Worm (Caenorhabditis elegans) whole organism, mixed stage, embryonic: ENCODE data around the gene F26F12.5.

ENCODE experiments used
- M03D4.4 ChIP-seq: sonication (generic microtip); optimal IDR thresholded peaks from 2 replicates; lab custom pipeline; 2017; ENCODE audit warnings: mild to moderate bottlenecking, missing genetic modification characterization, missing compliant biosample characterization
- blmp-1 ChIP-seq: fragments of 150-350 bp; optimal IDR thresholded peaks from 2 replicates; lab custom pipeline; 2014; ENCODE audit warnings: missing biosample characterization, missing genetic modification characterization
- ceh-39 ChIP-seq: fragments of 150-350 bp; optimal IDR thresholded peaks from 2 replicates; lab custom pipeline; 2014; ENCODE audit warnings: missing biosample characterization, missing genetic modification characterization
- ceh-83 ChIP-seq: fragments of 200-800 bp; sonication (Bioruptor generic); optimal IDR thresholded peaks from 2 replicates; lab custom pipeline; 2018; ENCODE audit warnings: mild to moderate bottlenecking, missing genetic modification characterization, missing compliant biosample characterization
- cnd-1 ChIP-seq: fragments of 200-800 bp; sonication (Bioruptor generic); optimal IDR thresholded peaks from 2 replicates; lab custom pipeline; 2018; ENCODE audit warnings: mild to moderate bottlenecking, missing genetic modification characterization, missing compliant biosample characterization
- drap-1 ChIP-seq: fragments of 200-800 bp; sonication (Bioruptor generic); optimal IDR thresholded peaks from 3 replicates; lab custom pipeline; 2018; ENCODE audit warnings: mild to moderate bottlenecking, missing genetic modification characterization, missing compliant biosample characterization
- elt-3 ChIP-seq: fragments of 150-350 bp; optimal IDR thresholded peaks from 2 replicates; lab custom pipeline; 2014; ENCODE audit warnings: missing biosample characterization, missing genetic modification characterization
- ham-2 ChIP-seq: fragments of 200-800 bp; sonication (Bioruptor generic); optimal IDR thresholded peaks from 2 replicates; lab custom pipeline; 2018; ENCODE audit warnings: mild to moderate bottlenecking, missing genetic modification characterization, missing compliant biosample characterization
- hlh-1 ChIP-seq: fragments of 150-350 bp; optimal IDR thresholded peaks from 2 replicates; lab custom pipeline; 2014; ENCODE audit warnings: missing biosample characterization, missing genetic modification reagents, missing genetic modification characterization
- lin-32 ChIP-seq: fragments of 200-800 bp; sonication (Bioruptor generic); optimal IDR thresholded peaks from 2 replicates; lab custom pipeline; 2018; ENCODE audit warnings: mild to moderate bottlenecking, missing genetic modification characterization, missing compliant biosample characterization
- lsy-2 ChIP-seq: fragments of 150-350 bp; optimal IDR thresholded peaks from 2 replicates; lab custom pipeline; 2014; ENCODE audit warnings: missing biosample characterization, missing genetic modification characterization
- mab-5 ChIP-seq: fragments of 150-350 bp; optimal IDR thresholded peaks from 2 replicates; lab custom pipeline; 2014; ENCODE audit warnings: missing biosample characterization, missing genetic modification characterization
- mls-2 ChIP-seq: sonication (generic microtip); optimal IDR thresholded peaks from 2 replicates; lab custom pipeline; 2016; ENCODE audit warnings: mild to moderate bottlenecking, missing genetic modification characterization, moderate library complexity, missing compliant biosample characterization
- nhr-12 ChIP-seq: fragments of 150-350 bp; optimal IDR thresholded peaks from 2 replicates; lab custom pipeline; 2014; ENCODE audit warnings: missing biosample characterization, missing genetic modification characterization
- nhr-2 ChIP-seq: fragments of 150-350 bp; optimal IDR thresholded peaks from 2 replicates; lab custom pipeline; 2014; ENCODE audit warnings: missing biosample characterization, missing genetic modification characterization
- nhr-28 ChIP-seq: fragments of 150-350 bp; optimal IDR thresholded peaks from 2 replicates; lab custom pipeline; 2014; ENCODE audit warnings: missing biosample characterization, missing genetic modification characterization
- nhr-76 ChIP-seq: sonication (generic microtip); optimal IDR thresholded peaks from 2 replicates; lab custom pipeline; 2017; ENCODE audit warnings: missing biosample characterization, missing genetic modification characterization
- pha-4 ChIP-seq: fragments of 150-350 bp; optimal IDR thresholded peaks from 2 replicates; lab custom pipeline; 2018; ENCODE audit warnings: missing biosample characterization, missing genetic modification reagents, missing genetic modification characterization
- sem-2 ChIP-seq: fragments of 200-800 bp; sonication (Bioruptor generic); optimal IDR thresholded peaks from 2 replicates; lab custom pipeline; 2018; ENCODE audit warnings: mild to moderate bottlenecking, missing genetic modification characterization, missing compliant biosample characterization
- snpc-4 ChIP-seq: fragments of 150-350 bp; optimal IDR thresholded peaks from 2 replicates; lab custom pipeline; 2014; ENCODE audit warnings: missing biosample characterization, missing genetic modification characterization
- sptf-1 ChIP-seq: sonication (generic microtip); optimal IDR thresholded peaks from 2 replicates; lab custom pipeline; 2017; ENCODE audit warnings: mild to moderate bottlenecking, missing genetic modification characterization, moderate library complexity, missing compliant biosample characterization
- tbx-8 ChIP-seq: fragments of 200-800 bp; sonication (Bioruptor generic); optimal IDR thresholded peaks from 2 replicates; lab custom pipeline; 2018; ENCODE audit warnings: mild to moderate bottlenecking, missing genetic modification characterization, moderate library complexity, missing compliant biosample characterization
- unc-120 ChIP-seq: sonication (generic microtip); optimal IDR thresholded peaks from 2 replicates; lab custom pipeline; 2017; ENCODE audit warnings: missing genetic modification characterization, missing compliant biosample characterization; ENCODE audit not compliant: poor library complexity, severe bottlenecking
- unc-39 ChIP-seq: fragments of 150-350 bp; optimal IDR thresholded peaks from 2 replicates; lab custom pipeline; 2014; ENCODE audit warnings: missing biosample characterization, missing genetic modification characterization
- unc-62 ChIP-seq: fragments of 150-350 bp; optimal IDR thresholded peaks from 2 replicates; lab custom pipeline; 2014; ENCODE audit warnings: missing biosample characterization, missing genetic modification reagents, missing genetic modification characterization
- zip-8 ChIP-seq: fragments of 150-350 bp; optimal IDR thresholded peaks from 2 replicates; lab custom pipeline; 2014; ENCODE audit warnings: missing biosample characterization, missing genetic modification characterization
- ztf-11 ChIP-seq: fragments of 150-350 bp; optimal IDR thresholded peaks from 2 replicates; lab custom pipeline; 2014; ENCODE audit warnings: missing biosample characterization, missing genetic modification characterization

Gene F26F12.5

ce11 chrV:5826592-5826991 is 38.4 kb downstream of the F26F12.5 start, which contains the start of gene let-418:
TSS of gene let-418 (plus strand) at chrV:5826833.
- no peak for TF ChIP-seq unc-62
- no peak for TF ChIP-seq nhr-2 (tag; lab: Kevin White, UChicago)
- TF ChIP-seq snpc-4 (tag; lab: Kevin White, UChicago) = no peak
- no peak for TF ChIP-seq lsy-2

- TF ChIP-seq ceh-83 (GFP tag; lab: Kevin White, UChicago) (no peak), elt-3 (tag; lab: Kevin White, UChicago) (no peak), ztf-11 (no peak), nhr-12 (tag; lab: Kevin White, UChicago) (no peak)
Measured at ce11 chrV:5825478-5825877, 39.5 kb downstream of the F26F12.5 start.

ce11 chrV:5822968-5823367 is 42.0 kb downstream of the F26F12.5 start:
- no peak for TF ChIP-seq unc-39 (tag; lab: Kevin White, UChicago)
- peak; percentile 27 for TF ChIP-seq elt-3 (tag; lab: Kevin White, UChicago)
- TF ChIP-seq, all 35 proteins: peak for 1

- TF ChIP-seq ceh-39 (tag; lab: Kevin White, UChicago) (no peak), unc-120 (tag; lab: Kevin White, UChicago) (no peak), ceh-83 (GFP tag; lab: Kevin White, UChicago) (no peak), snpc-4 (tag; lab: Kevin White, UChicago) (no peak), lin-32 (GFP tag; lab: Kevin White, UChicago) (no peak), hlh-1 (tag; lab: Kevin White, UChicago) (no peak), elt-3 (tag; lab: Kevin White, UChicago) (no peak), zip-8 (tag; lab: Kevin White, UChicago) (no peak), pha-4 (tag; lab: Kevin White, UChicago) (no peak)
Measured at ce11 chrV:5821451-5822143, 43.4 kb downstream of the F26F12.5 start.

ce11 chrV:5820401-5820800 is 44.6 kb downstream of the F26F12.5 start:
- TF ChIP-seq sptf-1 (tag; lab: Kevin White, UChicago) = no peak
- TF ChIP-seq tbx-8 = no peak
- TF ChIP-seq mls-2 (tag; lab: Kevin White, UChicago) = no peak
- TF ChIP-seq elt-3 (tag; lab: Kevin White, UChicago) = no peak
- no peak for TF ChIP-seq snpc-4 (tag; lab: Kevin White, UChicago)
- no peak for TF ChIP-seq ham-2

- no peak for TF ChIP-seq elt-3 (tag; lab: Kevin White, UChicago)
- no peak for TF ChIP-seq ham-2
- TF ChIP-seq blmp-1 = no peak
- no peak for TF ChIP-seq nhr-12 (tag; lab: Kevin White, UChicago)
- no peak for TF ChIP-seq ztf-11
- no peak for TF ChIP-seq nhr-76 (tag; lab: Kevin White, UChicago)
- TF ChIP-seq tbx-8 = no peak
- TF ChIP-seq drap-1 (GFP tag; lab: Kevin White, UChicago) = no peak
- no peak for TF ChIP-seq mls-2 (tag; lab: Kevin White, UChicago)
- no peak for TF ChIP-seq nhr-28 (tag; lab: Kevin White, UChicago)
- no peak for TF ChIP-seq mab-5 (tag; lab: Kevin White, UChicago)
- TF ChIP-seq pha-4 (tag; lab: Kevin White, UChicago) = no peak
- no peak for TF ChIP-seq sem-2 (GFP tag; lab: Kevin White, UChicago)
- no peak for TF ChIP-seq lsy-2
- no peak for TF ChIP-seq nhr-2 (tag; lab: Kevin White, UChicago)
- no peak for TF ChIP-seq unc-62
- no peak for TF ChIP-seq zip-8 (tag; lab: Kevin White, UChicago)
- TF ChIP-seq cnd-1 = no peak
Measured at ce11 chrV:5819903-5820302, 45.1 kb downstream of the F26F12.5 start.

ce11 chrV:5816470-5817061 is 48.4 kb downstream of the F26F12.5 start:
- TF ChIP-seq snpc-4 (tag; lab: Kevin White, UChicago) (no peak), pha-4 (tag; lab: Kevin White, UChicago) (no peak), ham-2 (no peak), sem-2 (GFP tag; lab: Kevin White, UChicago) (no peak), zip-8 (tag; lab: Kevin White, UChicago) (no peak), M03D4.4 (no peak), ztf-11 (no peak), tbx-8 (no peak), unc-62 (no peak), mab-5 (tag; lab: Kevin White, UChicago) (no peak)
